Fruit fly (Drosophila melanogaster) whole organism: ENCODE measurements around the gene CG17233.

Source experiments
- CG8478 ChIP-seq: fragments of >200 bp; optimal IDR thresholded peaks from 2 replicates; lab custom pipeline; 2018; ENCODE audit warnings: inconsistent platforms
- pan ChIP-seq: fragments of >200 bp; optimal IDR thresholded peaks from 2 replicates; lab custom pipeline; 2017
- psq ChIP-seq: fragments of >200 bp; optimal IDR thresholded peaks from 2 replicates; lab custom pipeline; 2017

- TF ChIP-seq pan (no peak), psq (lab: Kevin White, UChicago) (no peak), CG8478 (lab: Kevin White, UChicago) (no peak)
Measured at dm6 chr3L:20206950-20207584, 34.6 kb downstream of the CG17233 start, which contains the start of gene CG6996.
